Fruit fly (Drosophila melanogaster): Measurements from ENCODE around the gene Eig71Eh.

Gene Eig71Eh

dm6 chr3L:15691968-15692367 is 32.7 kb upstream of the Eig71Eh start, which contains the start of gene CG34451:
Gene CG34451 (minus strand): TSS chr3L:15692068.
- TF ChIP-seq CG8478 (optimal IDR thresholded peaks at IDR 0.05) (no peak), CTCF (optimal IDR thresholded peaks at IDR 0.05) (no peak)

- no peak for TF ChIP-seq CTCF (optimal IDR thresholded peaks at IDR 0.05)
- no peak for TF ChIP-seq CG8478 (optimal IDR thresholded peaks at IDR 0.05)
These were observed 31.7 kb upstream of the Eig71Eh start for dm6 chr3L:15690711-15691591.

- TF ChIP-seq CG8478 (optimal IDR thresholded peaks at IDR 0.05) (no peak), CTCF (optimal IDR thresholded peaks at IDR 0.05) (no peak)
These were observed 30.3 kb upstream of the Eig71Eh start for dm6 chr3L:15689518-15689917.

- TF ChIP-seq CG8478 (optimal IDR thresholded peaks at IDR 0.05), result no peak
- no peak for TF ChIP-seq CTCF (optimal IDR thresholded peaks at IDR 0.05)
These were observed 28.6 kb upstream of the Eig71Eh start, which contains the start of gene CG34452 for dm6 chr3L:15687802-15688201. Gene CG34452 (minus strand): TSS chr3L:15687902.

- no peak for TF ChIP-seq CTCF (optimal IDR thresholded peaks at IDR 0.05)
- no peak for TF ChIP-seq CG8478 (optimal IDR thresholded peaks at IDR 0.05)
These were observed 24.8 kb upstream of the Eig71Eh start for dm6 chr3L:15684017-15684416.

- TF ChIP-seq CG8478 (optimal IDR thresholded peaks at IDR 0.05), result no peak
- TF ChIP-seq CTCF (optimal IDR thresholded peaks at IDR 0.05), result no peak
These were observed 24.2 kb upstream of the Eig71Eh start, which contains the start of the genes CG7579 and Pgant8 for dm6 chr3L:15683345-15683922. Gene CG7579 (minus strand): TSS chr3L:15683445. Gene Pgant8 (plus strand): TSS chr3L:15683872.

- TF ChIP-seq CTCF (optimal IDR thresholded peaks at IDR 0.05) (no peak), CG8478 (optimal IDR thresholded peaks at IDR 0.05) (no peak)
These were observed 20.2 kb upstream of the Eig71Eh start, which contains the start of gene CG7304 for dm6 chr3L:15679420-15679819. Gene CG7304 (plus strand): TSS chr3L:15679720.

- TF ChIP-seq CTCF (optimal IDR thresholded peaks at IDR 0.05) (no peak), CG8478 (optimal IDR thresholded peaks at IDR 0.05) (no peak)
These were observed 19.0 kb upstream of the Eig71Eh start for dm6 chr3L:15678284-15678683.

- TF ChIP-seq CG8478 (optimal IDR thresholded peaks at IDR 0.05) (no peak), CTCF (optimal IDR thresholded peaks at IDR 0.05) (no peak)
These were observed 18.4 kb upstream of the Eig71Eh start for dm6 chr3L:15677662-15678061.

- TF ChIP-seq CTCF (optimal IDR thresholded peaks at IDR 0.05) (no peak), CG8478 (optimal IDR thresholded peaks at IDR 0.05) (no peak)
These were observed 15.9 kb upstream of the Eig71Eh start for dm6 chr3L:15675111-15675510.

- TF ChIP-seq CG8478 (optimal IDR thresholded peaks at IDR 0.05) (no peak), CTCF (optimal IDR thresholded peaks at IDR 0.05) (no peak)
These were observed 13.6 kb upstream of the Eig71Eh start for dm6 chr3L:15672800-15673199.

- no peak for TF ChIP-seq CTCF (optimal IDR thresholded peaks at IDR 0.05)
- no peak for TF ChIP-seq CG8478 (optimal IDR thresholded peaks at IDR 0.05)
These were observed 11.2 kb upstream of the Eig71Eh start for dm6 chr3L:15670455-15670854.

dm6 chr3L:15669939-15670338 is 10.7 kb upstream of the Eig71Eh start:
- TF ChIP-seq CG8478 (optimal IDR thresholded peaks at IDR 0.05), result no peak
- TF ChIP-seq CTCF (optimal IDR thresholded peaks at IDR 0.05), result no peak

dm6 chr3L:15665741-15666140 is 6.5 kb upstream of the Eig71Eh start:
- TF ChIP-seq CG8478 (optimal IDR thresholded peaks at IDR 0.05) (no peak), CTCF (optimal IDR thresholded peaks at IDR 0.05) (no peak)

- no peak for TF ChIP-seq CG8478 (optimal IDR thresholded peaks at IDR 0.05)
- no peak for TF ChIP-seq CTCF (optimal IDR thresholded peaks at IDR 0.05)
These were observed 5.1 kb upstream of the Eig71Eh start for dm6 chr3L:15664199-15664794.
